Fruit fly (Drosophila melanogaster) whole organism, pupa: ENCODE data around the gene ND-30.

ENCODE experiments used
- CG13204 ChIP-seq: fragments of 200-800 bp; sonication (Bioruptor generic); optimal IDR thresholded peaks from 2 replicates; lab custom pipeline; 2018; ENCODE audit warnings: missing biosample characterization, mild to moderate bottlenecking, missing genetic modification characterization, moderate library complexity
- CG14655 ChIP-seq: fragments of 200-800 bp; sonication (Bioruptor generic); optimal IDR thresholded peaks from 3 replicates; lab custom pipeline; 2017; ENCODE audit warnings: mild to moderate bottlenecking, missing biosample characterization, missing genetic modification reagents, missing genetic modification characterization
- CG15710 ChIP-seq: fragments of 200-800 bp; sonication (Bioruptor generic); optimal IDR thresholded peaks from 2 replicates; lab custom pipeline; 2018; ENCODE audit warnings: missing biosample characterization, mild to moderate bottlenecking, missing genetic modification characterization, moderate library complexity
- CG32121 ChIP-seq: fragments of 200-800 bp; sonication (Bioruptor generic); IDR thresholded peaks from 2 replicates; pipeline ENCODE4 v1.3.6; 2022; ENCODE audit warnings: missing biosample characterization, missing genetic modification characterization
- CG34367 ChIP-seq: fragments of 200-800 bp; sonication (Bioruptor generic); optimal IDR thresholded peaks from 2 replicates; lab custom pipeline; 2018; ENCODE audit warnings: missing biosample characterization, mild to moderate bottlenecking, missing genetic modification characterization
- CG8159 ChIP-seq: fragments of 200-800 bp; sonication (Bioruptor generic); optimal IDR thresholded peaks from 3 replicates; lab custom pipeline; 2018; ENCODE audit warnings: missing biosample characterization, mild to moderate bottlenecking, missing genetic modification characterization, moderate library complexity
- CG8301 ChIP-seq: fragments of 200-800 bp; sonication (Bioruptor generic); optimal IDR thresholded peaks from 2 replicates; lab custom pipeline; 2018; ENCODE audit warnings: missing biosample characterization, mild to moderate bottlenecking, missing genetic modification characterization
- CG9948 ChIP-seq: fragments of 200-800 bp; sonication (Bioruptor generic); optimal IDR thresholded peaks from 2 replicates; lab custom pipeline; 2018; ENCODE audit warnings: missing biosample characterization, mild to moderate bottlenecking, missing genetic modification characterization, moderate library complexity
- EcR ChIP-seq: fragments of 200-800 bp; sonication (Bioruptor generic); optimal IDR thresholded peaks from 3 replicates; lab custom pipeline; 2019; ENCODE audit warnings: missing biosample characterization, missing genetic modification characterization, mild to moderate bottlenecking, moderate library complexity, missing genetic modification reagents
- Ets98B ChIP-seq: fragments of 200-800 bp; sonication (Bioruptor generic); IDR thresholded peaks from 2 replicates; pipeline ENCODE4 v1.3.6; 2022; ENCODE audit warnings: missing biosample characterization, missing genetic modification characterization
- Pif1A ChIP-seq: fragments of 200-800 bp; sonication (Bioruptor generic); optimal IDR thresholded peaks from 3 replicates; lab custom pipeline; 2016; ENCODE audit warnings: missing biosample characterization, missing genetic modification characterization
- Pif1B ChIP-seq: fragments of 200-800 bp; sonication (Bioruptor generic); optimal IDR thresholded peaks from 3 replicates; lab custom pipeline; 2016; ENCODE audit warnings: missing biosample characterization, missing genetic modification characterization

DNA sequence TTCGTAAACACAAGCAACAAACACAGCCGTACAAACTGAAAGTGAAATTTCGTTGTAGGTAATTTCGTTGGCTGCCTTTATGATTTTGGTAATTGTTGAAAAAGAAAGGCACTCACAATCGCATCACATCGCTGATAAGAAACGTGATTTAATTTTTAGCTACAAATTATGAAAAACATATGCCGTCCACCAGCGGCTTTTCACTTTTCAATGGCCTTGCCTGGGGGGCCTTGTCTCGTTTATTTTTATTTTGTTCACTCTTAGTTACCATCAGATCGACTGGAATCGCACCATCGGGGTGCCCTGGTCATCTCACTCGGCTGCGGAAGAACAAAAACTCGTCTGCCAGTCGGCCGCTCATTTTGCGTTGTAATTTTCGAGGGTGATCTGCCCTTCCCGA, 50.4 kb downstream of the ND-30 start:
- TF ChIP-seq CG8301 (tag; lab: Kevin White, UChicago) = no peak
- TF ChIP-seq CG34367 (tag; lab: Kevin White, UChicago) = no peak
- no peak for TF ChIP-seq CG13204
- peak; percentile 46 for TF ChIP-seq EcR (GFP tag; lab: Kevin White, UChicago)
- no peak for TF ChIP-seq CG14655 (GFP tag; lab: Kevin White, UChicago)
- no peak for TF ChIP-seq CG8159 (tag; lab: Kevin White, UChicago)
- no peak for TF ChIP-seq CG15710 (tag; lab: Kevin White, UChicago)
- TF ChIP-seq CG9948 (tag; lab: Kevin White, UChicago) = no peak
- TF ChIP-seq Ets98B (GFP tag; lab: Robert Waterston, UW) = no peak
- TF ChIP-seq CG32121 (GFP tag; lab: Robert Waterston, UW) = no peak
- TF ChIP-seq Pif1B (GFP tag; lab: Kevin White, UChicago) = no peak
- no peak for TF ChIP-seq Pif1A (GFP tag; lab: Kevin White, UChicago)
